Fruit fly (Drosophila melanogaster): ENCODE measurements around the gene CG7341.

CG7341 gene

DNA sequence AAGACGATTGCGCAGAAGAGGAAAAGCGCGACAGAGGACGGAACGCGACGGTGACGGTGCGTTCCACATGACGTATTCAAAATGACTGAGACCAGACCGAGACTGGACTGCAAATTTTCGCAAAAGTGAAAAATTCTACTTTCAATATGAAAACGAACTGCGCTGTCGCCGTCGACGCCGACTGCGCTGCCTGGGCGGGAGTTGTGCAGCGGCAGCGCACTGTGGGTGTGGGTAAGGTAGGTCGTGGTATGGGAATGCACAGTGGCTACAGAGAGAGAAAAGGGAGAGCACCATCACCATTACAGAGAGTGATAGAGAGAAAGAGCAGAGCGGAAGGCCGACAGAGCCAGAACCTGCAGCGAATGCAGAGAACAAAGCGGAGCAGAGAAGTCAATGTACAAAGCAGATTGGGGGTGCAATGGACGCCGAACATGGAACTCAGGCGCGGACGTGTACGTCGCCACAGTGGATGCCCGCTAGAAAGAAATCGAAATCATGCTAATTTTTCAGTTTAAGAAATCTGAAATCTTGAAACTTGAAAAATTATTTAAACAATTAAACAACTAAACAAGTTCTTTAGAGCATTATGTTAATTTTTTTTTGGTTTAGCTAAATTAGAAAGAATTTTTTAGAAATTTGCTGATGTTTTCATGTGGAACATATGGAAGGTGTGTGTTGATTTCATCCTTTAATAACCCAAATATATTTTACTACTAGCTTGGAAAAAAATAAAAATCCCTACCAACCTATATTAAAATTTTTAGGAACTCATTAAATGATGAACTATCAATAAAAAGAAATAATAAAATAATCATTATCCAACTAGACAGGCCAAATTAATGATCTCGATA lies 47.9 kb upstream of the CG7341 start, which contains the start of gene Eip75B (continued):
- TF ChIP-seq CG30403 (GFP tag; optimal IDR thresholded peaks at IDR 0.05) (peak; percentile 31), CG16863 (GFP tag; optimal IDR thresholded peaks at IDR 0.05) (no peak), CG12155 (GFP tag; optimal IDR thresholded peaks at IDR 0.05) (no peak), CG11247 (GFP tag; IDR thresholded peaks at IDR 0.05) (no peak), Poxn (GFP tag; IDR thresholded peaks at IDR 0.05) (no peak), salm (tag; optimal IDR thresholded peaks at IDR 0.05) (no peak), nerfin-1 (tag; optimal IDR thresholded peaks at IDR 0.05) (no peak), nom (GFP tag; optimal IDR thresholded peaks at IDR 0.05) (peak; percentile 59), run (tag; optimal IDR thresholded peaks at IDR 0.05) (no peak), emc (GFP tag; optimal IDR thresholded peaks at IDR 0.05) (no peak), HLH4C (GFP tag; IDR thresholded peaks at IDR 0.05; ENCODE audit: partially characterized antibody) (no peak), E2f1 (GFP tag; IDR thresholded peaks at IDR 0.05) (no peak), tio (GFP tag; optimal IDR thresholded peaks at IDR 0.05) (peak; percentile 36), CG14965 (GFP tag; optimal IDR thresholded peaks at IDR 0.05; ENCODE audit: borderline replicate concordance) (no peak), Sry-β (GFP tag; optimal IDR thresholded peaks at IDR 0.05) (no peak), ham (GFP tag; IDR thresholded peaks at IDR 0.05) (no peak), CG10267 (tag; optimal IDR thresholded peaks at IDR 0.05) (peak; percentile 24), CG33213 (GFP tag; optimal IDR thresholded peaks at IDR 0.05) (no peak), dm (GFP tag; optimal IDR thresholded peaks at IDR 0.05) (no peak), CG6689 (GFP tag; IDR thresholded peaks at IDR 0.05) (peak; percentile 48), p53 (GFP tag; optimal IDR thresholded peaks at IDR 0.05) (peak; percentile 66), Ets97D (GFP tag; optimal IDR thresholded peaks at IDR 0.05) (no peak), CG12659 (GFP tag; optimal IDR thresholded peaks at IDR 0.05) (no peak), CG14441 (GFP tag; IDR thresholded peaks at IDR 0.05) (no peak), Hmr (GFP tag; optimal IDR thresholded peaks at IDR 0.05) (no peak), Dref (GFP tag; IDR thresholded peaks at IDR 0.05) (no peak), C15 (GFP tag; IDR thresholded peaks at IDR 0.05) (no peak), CG14710 (tag; optimal IDR thresholded peaks at IDR 0.05) (peak; percentile 13), CG11695 (GFP tag; IDR thresholded peaks at IDR 0.05) (no peak), sd (tag; optimal IDR thresholded peaks at IDR 0.05) (no peak), CG31365 (tag; optimal IDR thresholded peaks at IDR 0.05) (no peak), TFAM (GFP tag; optimal IDR thresholded peaks at IDR 0.05) (no peak), Med (GFP tag) (no peak), CG2889 (GFP tag; IDR thresholded peaks at IDR 0.05) (no peak), kni (GFP tag; optimal IDR thresholded peaks at IDR 0.05) (no peak), Side (GFP tag; optimal IDR thresholded peaks at IDR 0.05) (no peak), CG7745 (tag; optimal IDR thresholded peaks at IDR 0.05) (no peak), CG11398 (GFP tag; optimal IDR thresholded peaks at IDR 0.05) (no peak), Spps (tag; optimal IDR thresholded peaks at IDR 0.05) (peak; percentile 2), amos (GFP tag; IDR thresholded peaks at IDR 0.05; ENCODE audit: partially characterized antibody) (no peak), CG2120 (GFP tag; optimal IDR thresholded peaks at IDR 0.05) (no peak), CG8924 (tag; optimal IDR thresholded peaks at IDR 0.05) (no peak), CG4404 (GFP tag; IDR thresholded peaks at IDR 0.05) (no peak), CG10543 (GFP tag; optimal IDR thresholded peaks at IDR 0.05) (no peak), grn (GFP tag; optimal IDR thresholded peaks at IDR 0.05) (no peak), Hand (GFP tag; optimal IDR thresholded peaks at IDR 0.05) (no peak), CG12219 (GFP tag; optimal IDR thresholded peaks at IDR 0.05) (no peak), chm (GFP tag; IDR thresholded peaks at IDR 0.05) (no peak), CG2199 (GFP tag; IDR thresholded peaks at IDR 0.05) (no peak), hb (GFP tag; IDR thresholded peaks at IDR 0.05; ENCODE audit: partially characterized antibody) (no peak)

Measured in whole organism, embryonic.